Worm (Caenorhabditis elegans) whole organism, L4 larva: Measurements from ENCODE around the gene abu-15.

Experiments
- ama-1 ChIP-seq: fragments of 150-350 bp; optimal IDR thresholded peaks from 2 replicates; lab custom pipeline; 2014; ENCODE audit warnings: inconsistent platforms, mixed read lengths
- dpl-1 ChIP-seq: fragments of 150-350 bp; optimal IDR thresholded peaks from 2 replicates; lab custom pipeline; 2014; ENCODE audit warnings: missing biosample characterization, missing genetic modification reagents, missing genetic modification characterization
- ztf-7 ChIP-seq: fragments of 150-350 bp; optimal IDR thresholded peaks from 2 replicates; lab custom pipeline; 2014; ENCODE audit warnings: missing biosample characterization, missing genetic modification characterization

ce11 chrV:5198240-5198639 is 39.8 kb downstream of the abu-15 start, which contains the start of gene Y47A7.2:
- no peak for TF ChIP-seq ama-1 (lab: Kevin White, UChicago)
- TF ChIP-seq dpl-1 (GFP tag; lab: Kevin White, UChicago): no peak
- TF ChIP-seq ztf-7 (tag; lab: Kevin White, UChicago): no peak
